Fruit fly (Drosophila melanogaster): ENCODE measurements around the gene Abd-B.

Abd-B gene

dm6 chr3R:16907790-16908189 lies 64.2 kb downstream of the Abd-B start (continued):
- TF ChIP-seq CG12104 (GFP tag; optimal IDR thresholded peaks at IDR 0.05): no peak
- no peak for TF ChIP-seq CG4360 (GFP tag; IDR thresholded peaks at IDR 0.05)
- peak; percentile 33 for TF ChIP-seq CG30431 (GFP tag; optimal IDR thresholded peaks at IDR 0.05)
- TF ChIP-seq CG1603 (tag; optimal IDR thresholded peaks at IDR 0.05): peak; percentile 23
- TF ChIP-seq CG2889 (GFP tag; IDR thresholded peaks at IDR 0.05): no peak
- no peak for TF ChIP-seq pho (GFP tag; optimal IDR thresholded peaks at IDR 0.05)
- no peak for TF ChIP-seq CG11085 (GFP tag; IDR thresholded peaks at IDR 0.05)
- no peak for TF ChIP-seq shn (GFP tag; optimal IDR thresholded peaks at IDR 0.05)
- no peak for TF ChIP-seq CG10321 (GFP tag; IDR thresholded peaks at IDR 0.05)
- TF ChIP-seq CG12659 (GFP tag; optimal IDR thresholded peaks at IDR 0.05): no peak
- no peak for TF ChIP-seq CG14860 (GFP tag; IDR thresholded peaks at IDR 0.05; ENCODE audit: partially characterized antibody)
- TF ChIP-seq Pdp1 (GFP tag; optimal IDR thresholded peaks at IDR 0.05): peak in 1 of 2 experiments; percentile 9
- TF ChIP-seq CG10209 (GFP tag; optimal IDR thresholded peaks at IDR 0.05): peak; percentile 33
- TF ChIP-seq Dip3 (GFP tag; optimal IDR thresholded peaks at IDR 0.05): no peak
- no peak for TF ChIP-seq CG5953 (GFP tag; IDR thresholded peaks at IDR 0.05)
- TF ChIP-seq CG1647 (GFP tag; optimal IDR thresholded peaks at IDR 0.05): no peak
- no peak for TF ChIP-seq vnd (GFP tag; IDR thresholded peaks at IDR 0.05; ENCODE audit: partially characterized antibody)
- TF ChIP-seq CG15601 (tag; optimal IDR thresholded peaks at IDR 0.05): peak; percentile 26
- TF ChIP-seq salm (tag; optimal IDR thresholded peaks at IDR 0.05): no peak
- TF ChIP-seq gro (GFP tag; optimal IDR thresholded peaks at IDR 0.05): no peak
- TF ChIP-seq Xrp1 (GFP tag; IDR thresholded peaks at IDR 0.05): peak; percentile 56
- no peak for TF ChIP-seq HHEX (GFP tag; optimal IDR thresholded peaks at IDR 0.05)
- TF ChIP-seq CG14965 (GFP tag; optimal IDR thresholded peaks at IDR 0.05; ENCODE audit: borderline replicate concordance): no peak
- no peak for TF ChIP-seq B-H1 (GFP tag; IDR thresholded peaks at IDR 0.05)
- TF ChIP-seq run (tag; optimal IDR thresholded peaks at IDR 0.05): no peak
- no peak for TF ChIP-seq toy (GFP tag; IDR thresholded peaks at IDR 0.05)
- TF ChIP-seq slou (GFP tag; optimal IDR thresholded peaks at IDR 0.05): no peak
- no peak for TF ChIP-seq br (optimal IDR thresholded peaks at IDR 0.05)
- TF ChIP-seq cwo (GFP tag; optimal IDR thresholded peaks at IDR 0.05): no peak
- no peak for TF ChIP-seq CG11695 (GFP tag; IDR thresholded peaks at IDR 0.05)
- peak; percentile 32 for TF ChIP-seq CG8388 (GFP tag; optimal IDR thresholded peaks at IDR 0.05)
- TF ChIP-seq gfzf (GFP tag; optimal IDR thresholded peaks at IDR 0.05): no peak
- no peak for TF ChIP-seq CG2199 (GFP tag; IDR thresholded peaks at IDR 0.05)
- no peak for TF ChIP-seq pb (GFP tag; optimal IDR thresholded peaks at IDR 0.05)
- TF ChIP-seq CG5180 (GFP tag; optimal IDR thresholded peaks at IDR 0.05): no peak
- no peak for TF ChIP-seq CG18619 (GFP tag; optimal IDR thresholded peaks at IDR 0.05)
- TF ChIP-seq Nf-YB (GFP tag; optimal IDR thresholded peaks at IDR 0.05): peak; percentile 27
- no peak for TF ChIP-seq CG9932 (GFP tag; IDR thresholded peaks at IDR 0.05)
- TF ChIP-seq bowl (GFP tag; IDR thresholded peaks at IDR 0.05): no peak
- TF ChIP-seq CG16813 (GFP tag; IDR thresholded peaks at IDR 0.05; ENCODE audit: partially characterized antibody): no peak
- TF ChIP-seq CG7963 (GFP tag; IDR thresholded peaks at IDR 0.05; ENCODE audit: partially characterized antibody): no peak
- no peak for TF ChIP-seq CG17385 (GFP tag; optimal IDR thresholded peaks at IDR 0.05)
- TF ChIP-seq CG9817 (tag; optimal IDR thresholded peaks at IDR 0.05): no peak
- no peak for TF ChIP-seq CG12744 (GFP tag; optimal IDR thresholded peaks at IDR 0.05)
- no peak for TF ChIP-seq da (GFP tag; optimal IDR thresholded peaks at IDR 0.05)
- TF ChIP-seq CG14667 (GFP tag; IDR thresholded peaks at IDR 0.05): no peak
- no peak for TF ChIP-seq Mad (GFP tag; optimal IDR thresholded peaks at IDR 0.05)
- TF ChIP-seq rib (GFP tag; IDR thresholded peaks at IDR 0.05): no peak
- no peak for TF ChIP-seq Dip2 (GFP tag; IDR thresholded peaks at IDR 0.05)
- no peak for TF ChIP-seq CG14014 (GFP tag; IDR thresholded peaks at IDR 0.05)
- no peak for TF ChIP-seq CG11560 (tag; IDR thresholded peaks at IDR 0.05)
- no peak for TF ChIP-seq bbx (GFP tag; IDR thresholded peaks at IDR 0.05; ENCODE audit: partially characterized antibody)

All from whole organism, embryonic.